Fruit fly (Drosophila melanogaster) whole organism, embryonic: Measurements from ENCODE around the gene TTLL1A.

Experiments
- CG11723 ChIP-seq: fragments of 200-800 bp; sonication (Bioruptor generic); optimal IDR thresholded peaks from 2 replicates; lab custom pipeline; 2017; ENCODE audit warnings: missing biosample characterization, mild to moderate bottlenecking, missing genetic modification characterization
- CG12942 ChIP-seq: fragments of 200-800 bp; sonication (Bioruptor generic); optimal IDR thresholded peaks from 3 replicates; lab custom pipeline; 2016; ENCODE audit warnings: missing biosample characterization, missing genetic modification characterization
- CG14965 ChIP-seq: fragments of 200-800 bp; sonication (Bioruptor generic); optimal IDR thresholded peaks from 2 replicates; lab custom pipeline; 2016; ENCODE audit warnings: missing biosample characterization, missing genetic modification characterization, borderline replicate concordance
- CG17612 ChIP-seq: fragments of 200-800 bp; sonication (Bioruptor generic); IDR thresholded peaks from 2 replicates; pipeline ENCODE4 v1.3.6; 2022; ENCODE audit warnings: missing biosample characterization, missing genetic modification characterization
- CG2202 ChIP-seq: fragments of 200-800 bp; sonication (Bioruptor generic); optimal IDR thresholded peaks from 2 replicates; lab custom pipeline; 2018; ENCODE audit warnings: missing biosample characterization, mild to moderate bottlenecking, missing genetic modification characterization
- CG33213 ChIP-seq: fragments of 200-800 bp; sonication (Bioruptor generic); optimal IDR thresholded peaks from 3 replicates; lab custom pipeline; 2016; ENCODE audit warnings: missing biosample characterization, missing genetic modification characterization
- CG3407 ChIP-seq: fragments of 200-800 bp; sonication (Bioruptor generic); optimal IDR thresholded peaks from 2 replicates; lab custom pipeline; 2018; ENCODE audit warnings: missing biosample characterization, mild to moderate bottlenecking, missing genetic modification characterization
- CG34422 ChIP-seq: fragments of 200-800 bp; sonication (Bioruptor generic); IDR thresholded peaks from 3 replicates; pipeline ENCODE4 v1.3.6; 2022; ENCODE audit warnings: missing biosample characterization, missing genetic modification characterization
- CG4360 ChIP-seq: fragments of 200-800 bp; sonication (Bioruptor generic); IDR thresholded peaks from 2 replicates; pipeline ENCODE4 v1.3.6; 2022; ENCODE audit warnings: missing biosample characterization, missing genetic modification characterization
- CG7928 ChIP-seq: fragments of 200-800 bp; sonication (Bioruptor generic); optimal IDR thresholded peaks from 2 replicates; lab custom pipeline; 2017; ENCODE audit warnings: missing biosample characterization, mild to moderate bottlenecking, missing genetic modification characterization
- CG8290 ChIP-seq, 3 experiments: fragments of 200-800 bp; sonication (Bioruptor generic); optimal IDR thresholded peaks; 2 replicates each; lab custom pipeline; 2016 to 2019; ENCODE audit warnings: missing biosample characterization in 3 of 3, missing genetic modification characterization in 3 of 3, mild to moderate bottlenecking in 2 of 3, moderate library complexity in 1 of 3
- CG8924 ChIP-seq: fragments of 200-800 bp; optimal IDR thresholded peaks from 3 replicates; lab custom pipeline; 2019; ENCODE audit warnings: missing biosample characterization, mild to moderate bottlenecking, missing genetic modification characterization, moderate library complexity
- Dbx ChIP-seq: fragments of 200-800 bp; sonication (Bioruptor generic); IDR thresholded peaks from 3 replicates; pipeline ENCODE4 v1.3.6; 2022; ENCODE audit warnings: missing biosample characterization, missing genetic modification characterization
- Dip2 ChIP-seq: fragments of 200-800 bp; sonication (Bioruptor generic); IDR thresholded peaks from 2 replicates; pipeline ENCODE4 v1.3.6; 2022; ENCODE audit warnings: missing biosample characterization, missing genetic modification characterization
- Dll ChIP-seq: fragments of 200-800 bp; sonication (Bioruptor generic); IDR thresholded peaks from 4 replicates; pipeline ENCODE4 v1.3.6; 2022; ENCODE audit warnings: missing biosample characterization, missing genetic modification characterization; ENCODE audit not compliant: partially characterized antibody
- HLH3B ChIP-seq: fragments of 200-800 bp; sonication (Bioruptor generic); IDR thresholded peaks from 2 replicates; pipeline ENCODE4 v1.3.6; 2022; ENCODE audit warnings: missing biosample characterization, missing genetic modification characterization
- HLH54F ChIP-seq: fragments of 200-800 bp; sonication (Bioruptor generic); optimal IDR thresholded peaks from 3 replicates; lab custom pipeline; 2016; ENCODE audit warnings: missing biosample characterization, missing genetic modification characterization
- Hey ChIP-seq: fragments of 200-800 bp; sonication (Bioruptor generic); optimal IDR thresholded peaks from 3 replicates; lab custom pipeline; 2018; ENCODE audit warnings: missing biosample characterization, mild to moderate bottlenecking, missing genetic modification characterization
- Med ChIP-seq: fragments of 200-800 bp; sonication (Bioruptor generic); peaks from one replicate; lab custom pipeline; 2016; ENCODE audit warnings: missing biosample characterization, missing genetic modification characterization, mild to moderate bottlenecking, inconsistent platforms, moderate library complexity
- Meics ChIP-seq: fragments of 200-800 bp; sonication (Bioruptor generic); optimal IDR thresholded peaks from 2 replicates; lab custom pipeline; 2017; ENCODE audit warnings: missing biosample characterization, mild to moderate bottlenecking, missing genetic modification characterization
- NC2α ChIP-seq: fragments of 200-800 bp; sonication (Bioruptor generic); optimal IDR thresholded peaks from 2 replicates; lab custom pipeline; 2016; ENCODE audit warnings: missing biosample characterization, missing genetic modification characterization
- Optix ChIP-seq: fragments of 200-800 bp; sonication (Bioruptor generic); IDR thresholded peaks from 3 replicates; pipeline ENCODE4 v1.3.6; 2022; ENCODE audit warnings: missing biosample characterization, missing genetic modification characterization
- Pdp1 ChIP-seq, 2 experiments: fragments of 200-800 bp; sonication (Bioruptor generic); optimal IDR thresholded peaks; 3 replicates each; lab custom pipeline; 2016; ENCODE audit warnings: missing biosample characterization in 2 of 2, missing genetic modification characterization in 2 of 2, mild to moderate bottlenecking in 1 of 2, moderate library complexity in 1 of 2
- Rfx ChIP-seq: fragments of 200-800 bp; sonication (Bioruptor generic); IDR thresholded peaks from 2 replicates; pipeline ENCODE4 v1.3.6; 2022; ENCODE audit warnings: missing biosample characterization, missing genetic modification characterization
- Side ChIP-seq: fragments of 200-800 bp; sonication (Bioruptor generic); optimal IDR thresholded peaks from 2 replicates; lab custom pipeline; 2016; ENCODE audit warnings: missing biosample characterization, missing genetic modification characterization
- Sry-δ ChIP-seq: fragments of 200-800 bp; sonication (Bioruptor generic); optimal IDR thresholded peaks from 2 replicates; lab custom pipeline; 2016; ENCODE audit warnings: missing biosample characterization, missing genetic modification characterization
- Stat92E ChIP-seq, 3 experiments: fragments of >200 bp in 2 of 3; fragments of 200-800 bp in 1 of 3; sonication (Bioruptor generic) in 1 of 3; optimal IDR thresholded peaks; 2 replicates each; lab custom pipeline; 2017 to 2019; ENCODE audit warnings: missing biosample characterization in 3 of 3, missing genetic modification characterization in 3 of 3, mild to moderate bottlenecking in 1 of 3, moderate library complexity in 1 of 3
- Taf1 ChIP-seq: fragments of 200-800 bp; sonication (Bioruptor generic); IDR thresholded peaks from 2 replicates; pipeline ENCODE4 v1.3.6; 2022; ENCODE audit warnings: missing biosample characterization, missing genetic modification characterization
- Xrp1 ChIP-seq: fragments of 200-800 bp; sonication (Bioruptor generic); IDR thresholded peaks from 2 replicates; pipeline ENCODE4 v1.3.6; 2022; ENCODE audit warnings: missing biosample characterization, missing genetic modification characterization
- ap ChIP-seq: fragments of 200-800 bp; sonication (Bioruptor generic); IDR thresholded peaks from 2 replicates; pipeline ENCODE4 v1.3.6; 2022; ENCODE audit warnings: missing biosample characterization, missing genetic modification characterization
- ase ChIP-seq: fragments of 200-800 bp; sonication (Bioruptor generic); IDR thresholded peaks from 3 replicates; pipeline ENCODE4 v1.3.6; 2022; ENCODE audit warnings: missing biosample characterization, missing genetic modification characterization
- ash1 ChIP-seq: fragments of 200-800 bp; sonication (Bioruptor generic); optimal IDR thresholded peaks from 2 replicates; lab custom pipeline; 2018; ENCODE audit warnings: missing biosample characterization, mild to moderate bottlenecking, missing genetic modification characterization
- bab2 ChIP-seq: fragments of 200-800 bp; sonication (Bioruptor generic); optimal IDR thresholded peaks from 2 replicates; lab custom pipeline; 2016; ENCODE audit warnings: missing biosample characterization, missing genetic modification characterization
- bcd ChIP-seq: fragments of 200-800 bp; sonication (Bioruptor generic); optimal IDR thresholded peaks from 2 replicates; lab custom pipeline; 2017; ENCODE audit warnings: missing biosample characterization, mild to moderate bottlenecking, missing genetic modification characterization
- chinmo ChIP-seq: fragments of 200-800 bp; sonication (Bioruptor generic); IDR thresholded peaks from 4 replicates; pipeline ENCODE4 v1.3.6; 2022; ENCODE audit warnings: missing biosample characterization, missing genetic modification characterization; ENCODE audit not compliant: partially characterized antibody
- ci ChIP-seq: fragments of 200-800 bp; sonication (Bioruptor generic); IDR thresholded peaks from 3 replicates; pipeline ENCODE4 v1.3.6; 2022; ENCODE audit warnings: missing biosample characterization, missing genetic modification characterization
- dan ChIP-seq: fragments of 200-800 bp; sonication (Bioruptor generic); IDR thresholded peaks from 2 replicates; pipeline ENCODE4 v1.3.6; 2022; ENCODE audit warnings: missing biosample characterization, missing genetic modification characterization
- emc ChIP-seq: fragments of 200-800 bp; sonication (Bioruptor generic); optimal IDR thresholded peaks from 2 replicates; lab custom pipeline; 2016; ENCODE audit warnings: missing biosample characterization, missing genetic modification characterization
- en ChIP-seq: fragments of 200-800 bp; sonication (Bioruptor generic); optimal IDR thresholded peaks from 2 replicates; lab custom pipeline; 2016; ENCODE audit warnings: missing biosample characterization, missing genetic modification characterization
- eve ChIP-seq, 2 experiments: fragments of >200 bp; optimal IDR thresholded peaks; 2 replicates each; lab custom pipeline; 2017; ENCODE audit warnings: missing biosample characterization in 2 of 2, missing genetic modification characterization in 2 of 2
- ham ChIP-seq: fragments of 200-800 bp; sonication (Bioruptor generic); IDR thresholded peaks from 2 replicates; pipeline ENCODE4 v1.3.6; 2022; ENCODE audit warnings: missing biosample characterization, missing genetic modification characterization
- knrl ChIP-seq: fragments of 200-800 bp; sonication (Bioruptor generic); IDR thresholded peaks from 3 replicates; pipeline ENCODE4 v1.3.6; 2022; ENCODE audit warnings: missing biosample characterization, missing genetic modification characterization; ENCODE audit not compliant: partially characterized antibody
- luna ChIP-seq: fragments of 200-800 bp; sonication (Bioruptor generic); optimal IDR thresholded peaks from 2 replicates; lab custom pipeline; 2016; ENCODE audit warnings: missing biosample characterization, missing genetic modification characterization
- oc ChIP-seq: fragments of 200-800 bp; sonication (Bioruptor generic); optimal IDR thresholded peaks from 2 replicates; lab custom pipeline; 2018; ENCODE audit warnings: missing biosample characterization, mild to moderate bottlenecking, missing genetic modification characterization, moderate library complexity
- sc ChIP-seq, 3 experiments: fragments of >200 bp in 2 of 3; fragments of 200-800 bp in 1 of 3; sonication (Bioruptor generic) in 1 of 3; optimal IDR thresholded peaks; 2 replicates in 2 of 3; 3 replicates in 1 of 3; lab custom pipeline; 2017; ENCODE audit warnings: mild to moderate bottlenecking in 1 of 3, missing biosample characterization in 1 of 3, missing genetic modification characterization in 1 of 3, missing genetic modification reagents in 1 of 3
- sob ChIP-seq: fragments of 200-800 bp; sonication (Bioruptor generic); IDR thresholded peaks from 2 replicates; pipeline ENCODE4 v1.3.6; 2022; ENCODE audit warnings: missing biosample characterization, missing genetic modification characterization
- ssp ChIP-seq: fragments of 200-800 bp; sonication (Bioruptor generic); IDR thresholded peaks from 2 replicates; pipeline ENCODE4 v1.3.6; 2022; ENCODE audit warnings: missing biosample characterization, missing genetic modification characterization
- stc ChIP-seq: fragments of 200-800 bp; sonication (Bioruptor generic); IDR thresholded peaks from 2 replicates; pipeline ENCODE4 v1.3.6; 2022; ENCODE audit warnings: missing biosample characterization, missing genetic modification characterization
- sug ChIP-seq: fragments of 200-800 bp; optimal IDR thresholded peaks from 2 replicates; lab custom pipeline; 2019; ENCODE audit warnings: missing biosample characterization, mild to moderate bottlenecking, missing genetic modification characterization, moderate library complexity
- toy ChIP-seq: fragments of 200-800 bp; sonication (Bioruptor generic); IDR thresholded peaks from 2 replicates; pipeline ENCODE4 v1.3.6; 2022; ENCODE audit warnings: missing biosample characterization, missing genetic modification characterization
- ttk ChIP-seq: fragments of 200-800 bp; sonication (Bioruptor generic); IDR thresholded peaks from 2 replicates; pipeline ENCODE4 v2.1.2; 2022; ENCODE audit warnings: missing biosample characterization, missing genetic modification characterization
- wdn ChIP-seq: fragments of 200-800 bp; sonication (Bioruptor generic); IDR thresholded peaks from 2 replicates; pipeline ENCODE4 v1.3.6; 2022; ENCODE audit warnings: missing biosample characterization, missing genetic modification characterization

The TTLL1A gene

DNA sequence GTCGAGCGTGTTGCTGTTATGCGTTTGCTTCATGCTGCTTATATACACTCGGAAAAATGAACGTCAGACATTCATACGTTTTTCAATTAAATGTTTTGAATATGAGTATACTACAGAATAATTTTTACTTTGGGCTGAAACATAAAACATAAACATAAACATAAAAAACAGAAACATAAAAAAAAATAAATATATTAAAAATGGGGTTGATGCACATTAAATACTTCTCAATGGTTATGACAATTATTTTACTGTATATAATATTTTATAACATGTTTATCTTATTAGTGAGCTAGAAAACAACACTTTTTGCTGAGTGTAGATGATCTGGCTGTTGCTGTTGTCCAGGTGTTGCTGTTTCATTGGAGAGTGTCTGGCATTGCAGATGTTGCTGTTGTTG, 35.0 kb upstream of the TTLL1A start (continued):
- no peak for TF ChIP-seq CG8290 (GFP tag; optimal IDR thresholded peaks at IDR 0.05; lab: Kevin White, UChicago)
- TF ChIP-seq CG8290 (tag; optimal IDR thresholded peaks at IDR 0.05; lab: Kevin White, UChicago), result no peak
- no peak for TF ChIP-seq Sry-δ (GFP tag; lab: Kevin White, UChicago)
- no peak for TF ChIP-seq CG33213 (GFP tag; lab: Kevin White, UChicago)
- TF ChIP-seq CG8924 (tag; lab: Kevin White, UChicago), result no peak
- no peak for TF ChIP-seq Dll (GFP tag; lab: Robert Waterston, UW)
- no peak for TF ChIP-seq oc
- TF ChIP-seq toy, result no peak
- no peak for TF ChIP-seq eve (GFP tag; optimal IDR thresholded peaks at IDR 0.05; lab: Kevin White, UChicago)
- no peak for TF ChIP-seq ttk (GFP tag; lab: Robert Waterston, UW)
- TF ChIP-seq Dip2 (GFP tag; lab: Robert Waterston, UW), result no peak
- TF ChIP-seq wdn (GFP tag; lab: Robert Waterston, UW), result no peak
- TF ChIP-seq Meics (GFP tag; lab: Kevin White, UChicago), result no peak
- TF ChIP-seq en (GFP tag; lab: Kevin White, UChicago), result no peak
- TF ChIP-seq stc, result 0 out of 2 replicates have a peak, but pooled peaks have one; percentile 24
- TF ChIP-seq CG3407 (GFP tag; lab: Kevin White, UChicago), result no peak
- TF ChIP-seq CG14965, result no peak
- TF ChIP-seq Pdp1 (GFP tag; optimal IDR thresholded peaks at IDR 0.05; lab: Kevin White, UChicago), result no peak
- no peak for TF ChIP-seq CG11723 (GFP tag; lab: Kevin White, UChicago)
- no peak for TF ChIP-seq CG34422 (GFP tag; lab: Robert Waterston, UW)
- TF ChIP-seq Dbx (GFP tag; lab: Robert Waterston, UW), result no peak
- TF ChIP-seq Hey, result no peak
- no peak for TF ChIP-seq ci (GFP tag; lab: Robert Waterston, UW)
- no peak for TF ChIP-seq bab2 (GFP tag; lab: Kevin White, UChicago)
- peak; percentile 50 for TF ChIP-seq Xrp1 (GFP tag; lab: Robert Waterston, UW)
- no peak for TF ChIP-seq emc (GFP tag; lab: Kevin White, UChicago)
- TF ChIP-seq sc (optimal IDR thresholded peaks at IDR 0.05; lab: Kevin White, UChicago), result no peak
- no peak for TF ChIP-seq sc (GFP tag; optimal IDR thresholded peaks at IDR 0.05; lab: Kevin White, UChicago)
- TF ChIP-seq CG12942 (GFP tag; lab: Kevin White, UChicago), result no peak
- no peak for TF ChIP-seq HLH54F
- no peak for TF ChIP-seq knrl (GFP tag; lab: Robert Waterston, UW)
- TF ChIP-seq dan, result no peak
- TF ChIP-seq Side (GFP tag; lab: Kevin White, UChicago), result no peak
- TF ChIP-seq ap (GFP tag; lab: Robert Waterston, UW), result no peak
- TF ChIP-seq NC2α, result no peak
- TF ChIP-seq ham (GFP tag; lab: Robert Waterston, UW), result no peak
- TF ChIP-seq sob (GFP tag; lab: Robert Waterston, UW), result no peak
- TF ChIP-seq sug (tag; lab: Kevin White, UChicago), result no peak
- no peak for TF ChIP-seq chinmo (GFP tag; lab: Robert Waterston, UW)
- no peak for TF ChIP-seq ase (GFP tag; lab: Robert Waterston, UW)
- no peak for TF ChIP-seq bcd (GFP tag; lab: Kevin White, UChicago)
- TF ChIP-seq CG7928 (GFP tag; lab: Kevin White, UChicago), result no peak
- TF ChIP-seq Optix (GFP tag; lab: Robert Waterston, UW), result no peak
- no peak for TF ChIP-seq CG17612 (GFP tag; lab: Robert Waterston, UW)
- no peak for TF ChIP-seq ash1 (GFP tag; lab: Kevin White, UChicago)
- TF ChIP-seq CG4360 (GFP tag; lab: Robert Waterston, UW), result no peak
- TF ChIP-seq CG2202 (tag; lab: Kevin White, UChicago), result no peak
- TF ChIP-seq Rfx (GFP tag; lab: Robert Waterston, UW), result no peak
- no peak for TF ChIP-seq luna (GFP tag; lab: Kevin White, UChicago)
- TF ChIP-seq Taf1 (GFP tag; lab: Robert Waterston, UW), result no peak
- TF ChIP-seq ssp, result no peak
- no peak for TF ChIP-seq Med
- TF ChIP-seq Stat92E (GFP tag; optimal IDR thresholded peaks at IDR 0.05; lab: Kevin White, UChicago), result no peak
- TF ChIP-seq HLH3B (GFP tag; lab: Robert Waterston, UW), result no peak
